Worm (Caenorhabditis elegans) whole organism, L4/young adult: Measurements from ENCODE around the gene K02E10.7.

ENCODE experiments used
- dao-5 ChIP-seq: sonication (generic microtip); optimal IDR thresholded peaks from 2 replicates; lab custom pipeline; 2016; ENCODE audit warnings: missing genotype, missing genetic modification characterization, moderate library complexity, missing compliant biosample characterization
- him-1 ChIP-seq: sonication (generic microtip); optimal IDR thresholded peaks from 2 replicates; lab custom pipeline; 2016; ENCODE audit warnings: missing genotype, missing genetic modification reagents, missing genetic modification characterization, missing compliant biosample characterization

DNA sequence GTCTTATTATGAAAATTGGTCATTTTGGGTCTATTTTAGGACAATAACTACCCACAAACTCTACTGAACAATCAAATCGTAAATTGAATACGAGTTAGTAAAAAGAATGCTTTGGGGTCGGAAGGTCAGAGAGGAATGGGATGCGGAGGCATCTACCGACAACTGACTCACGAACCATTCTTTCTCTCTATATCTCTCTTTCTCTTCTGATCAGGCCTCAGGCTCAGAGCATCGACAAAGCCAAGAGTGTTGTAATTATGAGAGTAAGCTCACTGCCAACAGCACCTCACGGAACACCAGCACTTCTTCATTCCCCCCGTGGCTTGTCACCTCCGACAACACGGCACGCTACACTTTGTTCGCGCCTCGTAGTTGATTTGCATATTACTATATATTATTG lies 12.1 kb upstream of the K02E10.7 start:
- no peak for TF ChIP-seq dao-5 (tag; lab: Kevin White, UChicago)
- no peak for TF ChIP-seq him-1 (tag; lab: Kevin White, UChicago)
